Worm (Caenorhabditis elegans) whole organism, early embryonic: Measurements from ENCODE around the gene spe-6.

Experiments used
- B0310.2 ChIP-seq: sonication (generic microtip); optimal IDR thresholded peaks from 2 replicates; lab custom pipeline; 2016; ENCODE audit warnings: mild to moderate bottlenecking, missing genetic modification characterization, missing compliant biosample characterization
- F13C5.2 ChIP-seq: sonication (generic microtip); optimal IDR thresholded peaks from 2 replicates; lab custom pipeline; 2017; ENCODE audit warnings: mild to moderate bottlenecking, missing genetic modification characterization, inconsistent platforms, missing compliant biosample characterization
- aly-1 ChIP-seq: sonication (generic microtip); optimal IDR thresholded peaks from 2 replicates; lab custom pipeline; 2016; ENCODE audit warnings: missing genetic modification characterization, missing compliant biosample characterization
- ama-1 ChIP-seq: fragments of 150-350 bp; optimal IDR thresholded peaks from 2 replicates; lab custom pipeline; 2014
- ceh-13 ChIP-seq: fragments of 200-800 bp; sonication (Bioruptor generic); optimal IDR thresholded peaks from 2 replicates; lab custom pipeline; 2018; ENCODE audit warnings: mild to moderate bottlenecking, missing genetic modification characterization, missing compliant biosample characterization
- ceh-36 ChIP-seq: sonication (generic microtip); optimal IDR thresholded peaks from 2 replicates; lab custom pipeline; 2016; ENCODE audit warnings: missing genetic modification characterization, inconsistent platforms, missing compliant biosample characterization
- ets-7 ChIP-seq: sonication (generic microtip); optimal IDR thresholded peaks from 2 replicates; lab custom pipeline; 2016; ENCODE audit warnings: missing genotype, missing genetic modification characterization, missing compliant biosample characterization
- flt-1 ChIP-seq: fragments of 200-800 bp; sonication (Bioruptor generic); IDR thresholded peaks from 2 replicates; pipeline ENCODE4 v1.3.6; 2022; ENCODE audit warnings: missing genetic modification characterization, missing compliant biosample characterization
- hmbx-1 ChIP-seq: sonication (generic microtip); optimal IDR thresholded peaks from 2 replicates; lab custom pipeline; 2016; ENCODE audit warnings: mild to moderate bottlenecking, missing genetic modification characterization, missing compliant biosample characterization
- hmg-4 ChIP-seq: fragments of 200-800 bp; sonication (Bioruptor generic); optimal IDR thresholded peaks from 2 replicates; lab custom pipeline; 2018; ENCODE audit warnings: mild to moderate bottlenecking, missing genetic modification characterization, missing compliant biosample characterization
- hnd-1 ChIP-seq: sonication (generic microtip); optimal IDR thresholded peaks from 2 replicates; lab custom pipeline; 2016; ENCODE audit warnings: missing genetic modification characterization, missing compliant biosample characterization
- pes-1 ChIP-seq: fragments of 200-800 bp; sonication (Bioruptor generic); IDR thresholded peaks from 2 replicates; pipeline ENCODE4 v1.3.6; 2022; ENCODE audit warnings: missing genetic modification reagents, missing genetic modification characterization, missing compliant biosample characterization
- scrt-1 ChIP-seq: fragments of 200-800 bp; sonication (Bioruptor generic); IDR thresholded peaks from 2 replicates; pipeline ENCODE4 v1.3.6; 2022; ENCODE audit warnings: missing genetic modification characterization, missing compliant biosample characterization
- sea-1 ChIP-seq: fragments of 200-800 bp; sonication (Bioruptor generic); conservative IDR thresholded peaks from 2 replicates; pipeline ENCODE4 v1.3.6; 2022; ENCODE audit warnings: missing genetic modification characterization, missing compliant biosample characterization
- tbx-11 ChIP-seq: fragments of 200-800 bp; sonication (Bioruptor generic); IDR thresholded peaks from 2 replicates; pipeline ENCODE4 v1.3.6; 2022; ENCODE audit warnings: missing genetic modification characterization, missing compliant biosample characterization
- tbx-37 ChIP-seq: fragments of 200-800 bp; sonication (Bioruptor generic); conservative IDR thresholded peaks from 2 replicates; pipeline ENCODE4 v1.3.6; 2022; ENCODE audit warnings: missing genetic modification reagents, missing genetic modification characterization, missing compliant biosample characterization
- tra-4 ChIP-seq: sonication (generic microtip); optimal IDR thresholded peaks from 2 replicates; lab custom pipeline; 2017; ENCODE audit warnings: missing genetic modification characterization, missing compliant biosample characterization

Gene spe-6

ce11 chrIII:11478468-11479363 lies 26.6 kb upstream of the spe-6 start:
- no peak for TF ChIP-seq tbx-11 (GFP tag; lab: Robert Waterston, UW)
- no peak for TF ChIP-seq tbx-37 (GFP tag; lab: Robert Waterston, UW)
- TF ChIP-seq tra-4 (tag; lab: Kevin White, UChicago) = no peak
- no peak for TF ChIP-seq F13C5.2
- no peak for TF ChIP-seq hmbx-1
- no peak for TF ChIP-seq ceh-13 (GFP tag; lab: Kevin White, UChicago)
- no peak for TF ChIP-seq aly-1 (tag; lab: Kevin White, UChicago)
- no peak for TF ChIP-seq pes-1
- no peak for TF ChIP-seq scrt-1 (GFP tag; lab: Robert Waterston, UW)
- no peak for TF ChIP-seq hnd-1
- TF ChIP-seq ceh-36 = no peak
- TF ChIP-seq sea-1 (GFP tag; lab: Robert Waterston, UW) = no peak
- TF ChIP-seq ama-1 = no peak
- no peak for TF ChIP-seq flt-1
- no peak for TF ChIP-seq ets-7 (tag; lab: Kevin White, UChicago)
- no peak for TF ChIP-seq B0310.2
- TF ChIP-seq hmg-4 (GFP tag; lab: Kevin White, UChicago) = no peak

- TF ChIP-seq flt-1 (no peak), tra-4 (tag; lab: Kevin White, UChicago) (no peak), hmg-4 (GFP tag; lab: Kevin White, UChicago) (no peak), pes-1 (no peak), aly-1 (tag; lab: Kevin White, UChicago) (no peak), sea-1 (GFP tag; lab: Robert Waterston, UW) (no peak), tbx-11 (GFP tag; lab: Robert Waterston, UW) (no peak), B0310.2 (no peak), hnd-1 (no peak)
Observed at ce11 chrIII:11481309-11481845, 23.9 kb upstream of the spe-6 start.

ce11 chrIII:11484139-11484590 lies 21.1 kb upstream of the spe-6 start, which contains the start of gene fbxa-220:
fbxa-220 (minus strand) TSS chrIII:11484189.
- TF ChIP-seq flt-1 = no peak

ce11 chrIII:11487245-11487644 lies 18.0 kb upstream of the spe-6 start, which contains the start of gene popl-5:
popl-5 (minus strand) TSS chrIII:11487345.
- TF ChIP-seq ama-1 (no peak), flt-1 (no peak), pes-1 (no peak), scrt-1 (GFP tag; lab: Robert Waterston, UW) (no peak), hmg-4 (GFP tag; lab: Kevin White, UChicago) (no peak), F13C5.2 (no peak), tbx-11 (GFP tag; lab: Robert Waterston, UW) (no peak), tra-4 (tag; lab: Kevin White, UChicago) (no peak), aly-1 (tag; lab: Kevin White, UChicago) (no peak), ceh-36 (no peak)

ce11 chrIII:11488662-11489349 lies 16.5 kb upstream of the spe-6 start:
- TF ChIP-seq flt-1 (no peak), ama-1 (no peak)

ce11 chrIII:11489601-11490000 lies 15.7 kb upstream of the spe-6 start:
- TF ChIP-seq tra-4 (tag; lab: Kevin White, UChicago) (no peak), hnd-1 (no peak), ceh-36 (no peak), hmbx-1 (no peak), tbx-11 (GFP tag; lab: Robert Waterston, UW) (no peak), pes-1 (no peak), flt-1 (no peak), B0310.2 (no peak), tbx-37 (GFP tag; lab: Robert Waterston, UW) (no peak), aly-1 (tag; lab: Kevin White, UChicago) (no peak), scrt-1 (GFP tag; lab: Robert Waterston, UW) (no peak), hmg-4 (GFP tag; lab: Kevin White, UChicago) (no peak), F13C5.2 (no peak), sea-1 (GFP tag; lab: Robert Waterston, UW) (no peak), ets-7 (tag; lab: Kevin White, UChicago) (no peak), ceh-13 (GFP tag; lab: Kevin White, UChicago) (no peak), ama-1 (no peak)

ce11 chrIII:11490221-11490620 lies 15.1 kb upstream of the spe-6 start:
- no peak for TF ChIP-seq flt-1
- TF ChIP-seq ceh-36 = no peak
- TF ChIP-seq tra-4 (tag; lab: Kevin White, UChicago) = no peak
- no peak for TF ChIP-seq tbx-11 (GFP tag; lab: Robert Waterston, UW)
- TF ChIP-seq hmg-4 (GFP tag; lab: Kevin White, UChicago) = no peak
- TF ChIP-seq ets-7 (tag; lab: Kevin White, UChicago) = no peak
- no peak for TF ChIP-seq hnd-1
- no peak for TF ChIP-seq aly-1 (tag; lab: Kevin White, UChicago)
- no peak for TF ChIP-seq ama-1
- no peak for TF ChIP-seq F13C5.2
- TF ChIP-seq sea-1 (GFP tag; lab: Robert Waterston, UW) = no peak
- TF ChIP-seq pes-1 = no peak
- no peak for TF ChIP-seq B0310.2
- no peak for TF ChIP-seq ceh-13 (GFP tag; lab: Kevin White, UChicago)
- TF ChIP-seq tbx-37 (GFP tag; lab: Robert Waterston, UW) = no peak
- no peak for TF ChIP-seq scrt-1 (GFP tag; lab: Robert Waterston, UW)
- TF ChIP-seq hmbx-1 = no peak
